Fruit fly (Drosophila melanogaster) whole organism, embryonic: ENCODE measurements around the gene CG12206.

Experiments
- Ada2b ChIP-seq: fragments of 200-800 bp; sonication (Bioruptor generic); IDR thresholded peaks from 2 replicates; pipeline ENCODE4 v1.3.6; 2022; ENCODE audit warnings: missing biosample characterization, missing genetic modification characterization
- Awh ChIP-seq: fragments of 200-800 bp; sonication (Bioruptor generic); IDR thresholded peaks from 2 replicates; pipeline ENCODE4, ENCODE4 v1.3.6; 2022; ENCODE audit warnings: missing biosample characterization, missing genetic modification characterization
- CG10654 ChIP-seq: fragments of 200-800 bp; sonication (Bioruptor generic); optimal IDR thresholded peaks from 2 replicates; lab custom pipeline; 2016; ENCODE audit warnings: missing biosample characterization, missing genetic modification characterization
- CG10959 ChIP-seq: fragments of 200-800 bp; sonication (Bioruptor generic); IDR thresholded peaks from 2 replicates; pipeline ENCODE4 v1.3.6; 2022; ENCODE audit warnings: missing biosample characterization, missing genetic modification characterization
- CG13296 ChIP-seq: fragments of 200-800 bp; sonication (Bioruptor generic); optimal IDR thresholded peaks from 3 replicates; lab custom pipeline; 2018; ENCODE audit warnings: missing biosample characterization, mild to moderate bottlenecking, missing genetic modification characterization
- CG13624 ChIP-seq: fragments of 200-800 bp; sonication (Bioruptor generic); optimal IDR thresholded peaks from 2 replicates; lab custom pipeline; 2016; ENCODE audit warnings: missing biosample characterization, missing genetic modification characterization
- CG14050 ChIP-seq: fragments of 200-800 bp; sonication (Bioruptor generic); IDR thresholded peaks from 3 replicates; pipeline ENCODE4 v1.3.6; 2022; ENCODE audit warnings: missing biosample characterization, missing genetic modification characterization
- CG1529 ChIP-seq: fragments of 200-800 bp; sonication (Bioruptor generic); optimal IDR thresholded peaks from 3 replicates; lab custom pipeline; 2018; ENCODE audit warnings: missing biosample characterization, missing genetic modification characterization
- CG15601 ChIP-seq: fragments of 200-800 bp; sonication (Bioruptor generic); optimal IDR thresholded peaks from 3 replicates; lab custom pipeline; 2019; ENCODE audit warnings: missing biosample characterization, mild to moderate bottlenecking, missing genetic modification characterization, moderate library complexity
- CG1603 ChIP-seq: fragments of 200-800 bp; sonication (Bioruptor generic); optimal IDR thresholded peaks from 2 replicates; lab custom pipeline; 2019; ENCODE audit warnings: missing biosample characterization, mild to moderate bottlenecking, missing genetic modification characterization, moderate library complexity
- CG16863 ChIP-seq: fragments of 200-800 bp; sonication (Bioruptor generic); optimal IDR thresholded peaks from 3 replicates; lab custom pipeline; 2016; ENCODE audit warnings: missing biosample characterization, missing genetic modification characterization
- CG17186 ChIP-seq: fragments of 200-800 bp; sonication (Bioruptor generic); optimal IDR thresholded peaks from 3 replicates; lab custom pipeline; 2017; ENCODE audit warnings: missing biosample characterization, missing genetic modification reagents, missing genetic modification characterization
- CG17328 ChIP-seq: fragments of 200-800 bp; sonication (Bioruptor generic); IDR thresholded peaks from 2 replicates; pipeline ENCODE4 v1.3.6; 2022; ENCODE audit warnings: missing biosample characterization, missing genetic modification characterization
- CG2678 ChIP-seq: fragments of 200-800 bp; sonication (Bioruptor generic); optimal IDR thresholded peaks from 3 replicates; lab custom pipeline; 2019; ENCODE audit warnings: missing biosample characterization, mild to moderate bottlenecking, missing genetic modification characterization, moderate library complexity
- CG31441 ChIP-seq: fragments of 200-800 bp; sonication (Bioruptor generic); IDR thresholded peaks from 2 replicates; pipeline ENCODE4 v1.3.6; 2022; ENCODE audit warnings: missing biosample characterization, missing genetic modification characterization
- CG3726 ChIP-seq: fragments of 200-800 bp; sonication (Bioruptor generic); IDR thresholded peaks from 3 replicates; pipeline ENCODE4, ENCODE4 v1.3.6; 2022; ENCODE audit warnings: missing biosample characterization, missing genetic modification characterization
- CG3838 ChIP-seq: fragments of 200-800 bp; sonication (Bioruptor generic); optimal IDR thresholded peaks from 3 replicates; lab custom pipeline; 2016; ENCODE audit warnings: missing biosample characterization, missing genetic modification characterization
- CG5953 ChIP-seq: fragments of 200-800 bp; sonication (Bioruptor generic); IDR thresholded peaks from 2 replicates; pipeline ENCODE4 v1.3.6; 2022; ENCODE audit warnings: missing biosample characterization, missing genetic modification characterization
- CG8290 ChIP-seq, 3 experiments: fragments of 200-800 bp; sonication (Bioruptor generic); optimal IDR thresholded peaks; 2 replicates each; lab custom pipeline; 2016 to 2019; ENCODE audit warnings: missing biosample characterization in 3 of 3, missing genetic modification characterization in 3 of 3, mild to moderate bottlenecking in 2 of 3, moderate library complexity in 1 of 3
- CG8765 ChIP-seq: fragments of 200-800 bp; sonication (Bioruptor generic); IDR thresholded peaks from 2 replicates; pipeline ENCODE4 v1.3.6; 2022; ENCODE audit warnings: missing biosample characterization, missing genetic modification characterization
- CG9876 ChIP-seq: fragments of 200-800 bp; sonication (Bioruptor generic); optimal IDR thresholded peaks from 2 replicates; lab custom pipeline; 2016; ENCODE audit warnings: missing biosample characterization, missing genetic modification characterization
- Dek ChIP-seq: fragments of 200-800 bp; sonication (Bioruptor generic); optimal IDR thresholded peaks from 3 replicates; lab custom pipeline; 2019; ENCODE audit warnings: missing biosample characterization, mild to moderate bottlenecking, missing genetic modification characterization, moderate library complexity
- Dp ChIP-seq: fragments of 200-800 bp; sonication (Bioruptor generic); optimal IDR thresholded peaks from 2 replicates; lab custom pipeline; 2018; ENCODE audit warnings: missing biosample characterization, mild to moderate bottlenecking, missing genetic modification characterization, moderate library complexity
- HLH3B ChIP-seq: fragments of 200-800 bp; sonication (Bioruptor generic); IDR thresholded peaks from 2 replicates; pipeline ENCODE4 v1.3.6; 2022; ENCODE audit warnings: missing biosample characterization, missing genetic modification characterization
- HLH54F ChIP-seq: fragments of 200-800 bp; sonication (Bioruptor generic); optimal IDR thresholded peaks from 3 replicates; lab custom pipeline; 2016; ENCODE audit warnings: missing biosample characterization, missing genetic modification characterization
- HLHmδ ChIP-seq: fragments of 200-800 bp; sonication (Bioruptor generic); optimal IDR thresholded peaks from 2 replicates; lab custom pipeline; 2018; ENCODE audit warnings: missing biosample characterization, mild to moderate bottlenecking, missing genetic modification characterization, moderate library complexity
- Hr3 ChIP-seq: fragments of 200-800 bp; sonication (Bioruptor generic); optimal IDR thresholded peaks from 3 replicates; lab custom pipeline; 2016; ENCODE audit warnings: missing biosample characterization, missing genetic modification characterization
- MESR4 ChIP-seq: fragments of 200-800 bp; sonication (Bioruptor generic); optimal IDR thresholded peaks from 2 replicates; lab custom pipeline; 2018; ENCODE audit warnings: missing biosample characterization, mild to moderate bottlenecking, missing genetic modification characterization, moderate library complexity
- Meics ChIP-seq: fragments of 200-800 bp; sonication (Bioruptor generic); optimal IDR thresholded peaks from 2 replicates; lab custom pipeline; 2017; ENCODE audit warnings: missing biosample characterization, mild to moderate bottlenecking, missing genetic modification characterization
- Myb ChIP-seq: fragments of 200-800 bp; sonication (Bioruptor generic); optimal IDR thresholded peaks from 2 replicates; lab custom pipeline; 2016; ENCODE audit warnings: missing biosample characterization, missing genetic modification characterization
- NfI ChIP-seq: fragments of 200-800 bp; sonication (Bioruptor generic); optimal IDR thresholded peaks from 3 replicates; lab custom pipeline; 2018; ENCODE audit warnings: missing biosample characterization, mild to moderate bottlenecking, missing genetic modification characterization, moderate library complexity
- Poxn ChIP-seq: fragments of 200-800 bp; sonication (Bioruptor generic); IDR thresholded peaks from 2 replicates; pipeline ENCODE4 v1.3.6; 2022; ENCODE audit warnings: missing biosample characterization, missing genetic modification characterization
- Sin3A ChIP-seq: fragments of >200 bp; optimal IDR thresholded peaks from 2 replicates; lab custom pipeline; 2018
- Ssrp ChIP-seq: fragments of 200-800 bp; sonication (Bioruptor generic); optimal IDR thresholded peaks from 2 replicates; lab custom pipeline; 2018; ENCODE audit warnings: missing biosample characterization, mild to moderate bottlenecking, missing genetic modification characterization, moderate library complexity
- Stat92E ChIP-seq, 3 experiments: fragments of >200 bp in 2 of 3; fragments of 200-800 bp in 1 of 3; sonication (Bioruptor generic) in 1 of 3; optimal IDR thresholded peaks; 2 replicates each; lab custom pipeline; 2017 to 2019; ENCODE audit warnings: missing biosample characterization in 3 of 3, missing genetic modification characterization in 3 of 3, mild to moderate bottlenecking in 1 of 3, moderate library complexity in 1 of 3
- aop ChIP-seq: fragments of 200-800 bp; sonication (Bioruptor generic); IDR thresholded peaks from 2 replicates; pipeline ENCODE4 v1.3.6; 2022; ENCODE audit warnings: missing biosample characterization, missing genetic modification characterization
- bigmax ChIP-seq: fragments of 200-800 bp; sonication (Bioruptor generic); optimal IDR thresholded peaks from 2 replicates; lab custom pipeline; 2018; ENCODE audit warnings: missing biosample characterization, mild to moderate bottlenecking, missing genetic modification characterization
- chm ChIP-seq: fragments of 200-800 bp; sonication (Bioruptor generic); IDR thresholded peaks from 2 replicates; pipeline ENCODE4 v1.3.6; 2022; ENCODE audit warnings: missing biosample characterization, missing genetic modification characterization
- ci ChIP-seq: fragments of 200-800 bp; sonication (Bioruptor generic); IDR thresholded peaks from 3 replicates; pipeline ENCODE4 v1.3.6; 2022; ENCODE audit warnings: missing biosample characterization, missing genetic modification characterization
- dpn ChIP-seq, 2 experiments: fragments of 200-800 bp; sonication (Bioruptor generic); optimal IDR thresholded peaks; 3 replicates each; lab custom pipeline; 2016; ENCODE audit warnings: missing biosample characterization in 2 of 2, missing genetic modification characterization in 2 of 2
- fd102C ChIP-seq: fragments of 200-800 bp; sonication (Bioruptor generic); optimal IDR thresholded peaks from 2 replicates; lab custom pipeline; 2018; ENCODE audit warnings: missing biosample characterization, mild to moderate bottlenecking, missing genetic modification characterization, moderate library complexity
- ftz-f1 ChIP-seq: fragments of 200-800 bp; sonication (Bioruptor generic); optimal IDR thresholded peaks from 2 replicates; lab custom pipeline; 2016; ENCODE audit warnings: missing biosample characterization, missing genetic modification characterization
- fu2 ChIP-seq: fragments of 200-800 bp; sonication (Bioruptor generic); optimal IDR thresholded peaks from 2 replicates; lab custom pipeline; 2016; ENCODE audit warnings: missing biosample characterization, missing genetic modification characterization
- inv ChIP-seq: fragments of 200-800 bp; sonication (Bioruptor generic); IDR thresholded peaks from 2 replicates; pipeline ENCODE4 v1.3.6; 2022; ENCODE audit warnings: missing biosample characterization, missing genetic modification characterization; ENCODE audit not compliant: partially characterized antibody
- jing ChIP-seq: fragments of 200-800 bp; sonication (Bioruptor generic); optimal IDR thresholded peaks from 2 replicates; lab custom pipeline; 2018; ENCODE audit warnings: missing biosample characterization, mild to moderate bottlenecking, missing genetic modification characterization
- jumu ChIP-seq: fragments of 200-800 bp; sonication (Bioruptor generic); optimal IDR thresholded peaks from 3 replicates; lab custom pipeline; 2016; ENCODE audit warnings: missing biosample characterization, missing genetic modification characterization
- klu ChIP-seq: fragments of 200-800 bp; sonication (Bioruptor generic); IDR thresholded peaks from 2 replicates; pipeline ENCODE4 v1.3.6; 2022; ENCODE audit warnings: missing biosample characterization, missing genetic modification characterization
- maf-S ChIP-seq: fragments of 200-800 bp; sonication (Bioruptor generic); optimal IDR thresholded peaks from 2 replicates; lab custom pipeline; 2016; ENCODE audit warnings: missing biosample characterization, missing genetic modification characterization
- otp ChIP-seq: fragments of 200-800 bp; sonication (Bioruptor generic); IDR thresholded peaks from 3 replicates; pipeline ENCODE4, ENCODE4 v1.3.6; 2022; ENCODE audit warnings: missing biosample characterization, missing genetic modification characterization
- prd ChIP-seq, 3 experiments: fragments of >200 bp in 2 of 3; fragments of 200-800 bp in 1 of 3; sonication (Bioruptor generic) in 1 of 3; optimal IDR thresholded peaks in 2 of 3; IDR thresholded peaks in 1 of 3; 2 replicates in 2 of 3; 3 replicates in 1 of 3; pipeline versions ENCODE4 v1.3.6 to Lab custom; 2017 to 2022; ENCODE audit warnings: missing biosample characterization in 1 of 3, missing genetic modification characterization in 1 of 3
- ttk ChIP-seq: fragments of 200-800 bp; sonication (Bioruptor generic); IDR thresholded peaks from 2 replicates; pipeline ENCODE4 v2.1.2; 2022; ENCODE audit warnings: missing biosample characterization, missing genetic modification characterization

The CG12206 gene

DNA sequence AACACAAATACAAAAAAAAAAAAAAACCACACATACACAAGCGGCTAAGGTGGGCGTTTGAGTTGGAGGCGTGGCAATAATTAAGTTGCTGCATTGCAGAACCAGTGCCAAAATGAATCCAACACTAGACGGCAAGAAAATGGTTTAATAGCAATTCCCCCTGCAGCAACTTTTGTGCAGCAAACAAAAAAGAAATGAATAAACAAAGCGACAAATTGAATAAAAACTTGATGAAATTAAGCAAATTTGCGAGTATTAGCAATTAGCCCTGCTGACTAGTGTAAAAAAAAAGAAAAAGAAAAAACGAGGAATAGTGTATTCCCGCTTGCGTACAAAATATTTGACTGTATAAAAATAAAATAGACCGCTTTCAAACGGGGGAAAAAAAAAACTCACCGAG is 19.6 kb downstream of the CG12206 start (continued):
- no peak for TF ChIP-seq CG9876 (GFP tag; lab: Kevin White, UChicago)
- TF ChIP-seq CG1529: peak; percentile 6
- TF ChIP-seq HLHmδ (GFP tag; lab: Kevin White, UChicago): no peak
- TF ChIP-seq Stat92E (GFP tag; optimal IDR thresholded peaks at IDR 0.05; lab: Kevin White, UChicago): no peak
- peak; percentile 20 for TF ChIP-seq CG2678 (tag; lab: Kevin White, UChicago)
- TF ChIP-seq CG14050 (GFP tag; lab: Robert Waterston, UW): no peak
- TF ChIP-seq inv: no peak
- TF ChIP-seq CG5953 (GFP tag; lab: Robert Waterston, UW): no peak
- TF ChIP-seq Sin3A (lab: Kevin White, UChicago): no peak
- TF ChIP-seq NfI: no peak
- TF ChIP-seq CG10654 (GFP tag; lab: Kevin White, UChicago): no peak
- TF ChIP-seq jing: no peak
- TF ChIP-seq fd102C (GFP tag; lab: Kevin White, UChicago): no peak
- no peak for TF ChIP-seq prd (optimal IDR thresholded peaks at IDR 0.05; lab: Kevin White, UChicago)
- peak; percentile 35; the same call in 1 of the 3 replicates for TF ChIP-seq prd (GFP tag; IDR thresholded peaks at IDR 0.05; lab: Robert Waterston, UW)
- no peak for TF ChIP-seq CG17186 (GFP tag; lab: Kevin White, UChicago)
- no peak for TF ChIP-seq Hr3 (GFP tag; lab: Kevin White, UChicago)
- TF ChIP-seq aop: no peak
- TF ChIP-seq Awh (GFP tag; lab: Robert Waterston, UW): no peak
- no peak for TF ChIP-seq MESR4 (GFP tag; lab: Kevin White, UChicago)
- no peak for TF ChIP-seq Poxn (GFP tag; lab: Robert Waterston, UW)
- 0 out of 3 replicates have a peak, but pooled peaks have one; percentile 40 for TF ChIP-seq otp (GFP tag; lab: Robert Waterston, UW)
- TF ChIP-seq Ssrp (tag; lab: Kevin White, UChicago): peak; percentile 14
- no peak for TF ChIP-seq CG8290 (GFP tag; optimal IDR thresholded peaks at IDR 0.05; lab: Kevin White, UChicago)
- no peak for TF ChIP-seq CG8290 (tag; optimal IDR thresholded peaks at IDR 0.05; lab: Kevin White, UChicago)
- TF ChIP-seq Myb (GFP tag; lab: Kevin White, UChicago): no peak
- no peak for TF ChIP-seq maf-S
- 0 out of 2 replicates have a peak, but pooled peaks have one; percentile 8 for TF ChIP-seq ttk (GFP tag; lab: Robert Waterston, UW)
- TF ChIP-seq Meics (GFP tag; lab: Kevin White, UChicago): no peak
- peak; percentile 31; the same call in 1 of the 2 replicates for TF ChIP-seq CG17328 (GFP tag; lab: Robert Waterston, UW)
- no peak for TF ChIP-seq CG10959 (GFP tag; lab: Robert Waterston, UW)
- TF ChIP-seq klu: no peak
- no peak for TF ChIP-seq Dek
- TF ChIP-seq bigmax (GFP tag; lab: Kevin White, UChicago): no peak
- no peak for TF ChIP-seq ftz-f1 (GFP tag; lab: Kevin White, UChicago)
- no peak for TF ChIP-seq CG13624 (GFP tag; lab: Kevin White, UChicago)
- no peak for TF ChIP-seq HLH54F (GFP tag; lab: Kevin White, UChicago)
- no peak for TF ChIP-seq Dp (GFP tag; lab: Kevin White, UChicago)
- no peak for TF ChIP-seq CG8765
- peak; percentile 51; the same call in 1 of the 2 replicates for TF ChIP-seq chm (GFP tag; lab: Robert Waterston, UW)
- TF ChIP-seq CG3838: no peak
- TF ChIP-seq CG3726 (GFP tag; lab: Robert Waterston, UW): no peak
- no peak for TF ChIP-seq CG16863 (GFP tag; lab: Kevin White, UChicago)
- no peak for TF ChIP-seq jumu (GFP tag; lab: Kevin White, UChicago)
- TF ChIP-seq ci: peak; percentile 45; the same call in 1 of the 3 replicates
- TF ChIP-seq CG15601 (tag; lab: Kevin White, UChicago): peak; percentile 7
- TF ChIP-seq CG13296 (GFP tag; lab: Kevin White, UChicago): no peak
- peak; percentile 12 for TF ChIP-seq CG1603 (tag; lab: Kevin White, UChicago)
- TF ChIP-seq dpn (GFP tag; optimal IDR thresholded peaks at IDR 0.05; lab: Kevin White, UChicago): peak in 1 of 2 experiments; percentile 34
- no peak for TF ChIP-seq HLH3B (GFP tag; lab: Robert Waterston, UW)
- no peak for TF ChIP-seq Ada2b
- TF ChIP-seq fu2 (GFP tag; lab: Kevin White, UChicago): no peak
- peak; percentile 8; the same call in 1 of the 2 replicates for TF ChIP-seq CG31441 (GFP tag; lab: Robert Waterston, UW)
